Worm (Caenorhabditis elegans) whole organism, L2 larva: ENCODE results near the gene ceh-10.

Experiments
- C34F6.9 ChIP-seq: fragments of 150-350 bp; optimal IDR thresholded peaks from 2 replicates; lab custom pipeline; 2014; ENCODE audit warnings: missing biosample characterization, missing genetic modification characterization
- F13H6.1 ChIP-seq: sonication (generic microtip); optimal IDR thresholded peaks from 2 replicates; lab custom pipeline; 2016; ENCODE audit warnings: missing genetic modification characterization, missing compliant biosample characterization
- alr-1 ChIP-seq: fragments of 150-350 bp; optimal IDR thresholded peaks from 2 replicates; lab custom pipeline; 2014; ENCODE audit warnings: missing biosample characterization, missing genetic modification characterization
- blmp-1 ChIP-seq: sonication (generic microtip); optimal IDR thresholded peaks from 2 replicates; lab custom pipeline; 2017; ENCODE audit warnings: missing genetic modification characterization, mild to moderate bottlenecking, missing compliant biosample characterization, antibody characterized with exemption, moderate library complexity; ENCODE audit not compliant: insufficient read depth
- ceh-16 ChIP-seq: fragments of 150-350 bp; optimal IDR thresholded peaks from 2 replicates; lab custom pipeline; 2014; ENCODE audit warnings: missing biosample characterization, missing genetic modification characterization
- egl-27 ChIP-seq: sonication (generic microtip); optimal IDR thresholded peaks from 3 replicates; lab custom pipeline; 2017; ENCODE audit warnings: missing biosample characterization, missing genetic modification reagents, missing genetic modification characterization
- elt-3 ChIP-seq: sonication (generic microtip); optimal IDR thresholded peaks from 2 replicates; lab custom pipeline; 2017; ENCODE audit warnings: missing biosample characterization, missing genetic modification characterization
- gmeb-1 ChIP-seq: fragments of 150-350 bp; optimal IDR thresholded peaks from 2 replicates; lab custom pipeline; 2014; ENCODE audit warnings: missing biosample characterization, missing genetic modification characterization
- lin-11 ChIP-seq: fragments of 150-350 bp; sonication (generic microtip); optimal IDR thresholded peaks from 2 replicates; lab custom pipeline; 2014; ENCODE audit warnings: missing biosample characterization, missing genetic modification characterization, inconsistent platforms, mixed read lengths
- lin-13 ChIP-seq: fragments of 150-350 bp; optimal IDR thresholded peaks from 2 replicates; lab custom pipeline; 2014; ENCODE audit warnings: missing biosample characterization, missing genetic modification reagents, missing genetic modification characterization
- lin-39 ChIP-seq: fragments of 150-350 bp; optimal IDR thresholded peaks from 2 replicates; lab custom pipeline; 2014; ENCODE audit warnings: missing biosample characterization, missing genetic modification reagents, missing genetic modification characterization
- lsy-2 ChIP-seq, 2 experiments: fragments of 150-350 bp in 1 of 2; sonication (generic microtip) in 1 of 2; optimal IDR thresholded peaks; 2 replicates each; lab custom pipeline; 2014 to 2017; ENCODE audit warnings: missing biosample characterization in 2 of 2, missing genetic modification characterization in 2 of 2
- mab-5 ChIP-seq: fragments of 150-350 bp; optimal IDR thresholded peaks from 2 replicates; lab custom pipeline; 2014; ENCODE audit warnings: missing biosample characterization, missing genetic modification characterization
- mdl-1 ChIP-seq, 2 experiments: fragments of 150-350 bp in 1 of 2; sonication (generic microtip) in 1 of 2; optimal IDR thresholded peaks; 2 replicates each; lab custom pipeline; 2017; ENCODE audit warnings: missing biosample characterization in 2 of 2, missing genetic modification characterization in 2 of 2
- nhr-11 ChIP-seq: fragments of 150-350 bp; optimal IDR thresholded peaks from 2 replicates; lab custom pipeline; 2014; ENCODE audit warnings: missing biosample characterization, missing genetic modification characterization
- nhr-129 ChIP-seq: fragments of 150-350 bp; optimal IDR thresholded peaks from 2 replicates; lab custom pipeline; 2014; ENCODE audit warnings: missing biosample characterization, missing genetic modification characterization
- nhr-21 ChIP-seq: fragments of 150-350 bp; optimal IDR thresholded peaks from 2 replicates; lab custom pipeline; 2014; ENCODE audit warnings: missing biosample characterization, missing genetic modification characterization
- nhr-23 ChIP-seq: fragments of 150-350 bp; optimal IDR thresholded peaks from 2 replicates; lab custom pipeline; 2014; ENCODE audit warnings: missing biosample characterization, missing genetic modification reagents, missing genetic modification characterization
- nhr-6 ChIP-seq: fragments of 150-350 bp; optimal IDR thresholded peaks from 2 replicates; lab custom pipeline; 2014; ENCODE audit warnings: missing biosample characterization, missing genetic modification characterization
- peb-1 ChIP-seq: fragments of 150-350 bp; optimal IDR thresholded peaks from 2 replicates; lab custom pipeline; 2014; ENCODE audit warnings: missing biosample characterization, missing genetic modification characterization
- sem-4 ChIP-seq: fragments of 150-350 bp; optimal IDR thresholded peaks from 2 replicates; lab custom pipeline; 2014; ENCODE audit warnings: missing biosample characterization, missing genetic modification reagents, missing genetic modification characterization
- skn-1 ChIP-seq: sonication (generic microtip); optimal IDR thresholded peaks from 2 replicates; lab custom pipeline; 2017; ENCODE audit warnings: missing biosample characterization, missing genetic modification characterization
- sma-3 ChIP-seq: sonication (generic microtip); optimal IDR thresholded peaks from 2 replicates; lab custom pipeline; 2016; ENCODE audit warnings: missing genetic modification reagents, missing genetic modification characterization, missing compliant biosample characterization
- sma-9 ChIP-seq, 2 experiments: fragments of 150-350 bp in 1 of 2; sonication (generic microtip) in 1 of 2; optimal IDR thresholded peaks; 2 replicates each; lab custom pipeline; 2014 to 2016; ENCODE audit warnings: missing genetic modification characterization in 2 of 2, mild to moderate bottlenecking in 1 of 2, missing biosample characterization in 1 of 2, missing compliant biosample characterization in 1 of 2, missing genetic modification reagents in 1 of 2, moderate library complexity in 1 of 2
- snpc-4 ChIP-seq: fragments of 150-350 bp; optimal IDR thresholded peaks from 2 replicates; lab custom pipeline; 2014; ENCODE audit warnings: missing biosample characterization, missing genetic modification characterization
- unc-39 ChIP-seq: fragments of 150-350 bp; optimal IDR thresholded peaks from 2 replicates; lab custom pipeline; 2014; ENCODE audit warnings: missing biosample characterization, missing genetic modification characterization
- unc-55 ChIP-seq: fragments of 150-350 bp; sonication (generic microtip); optimal IDR thresholded peaks from 3 replicates; lab custom pipeline; 2014; ENCODE audit warnings: missing biosample characterization, missing genetic modification reagents, missing genetic modification characterization
- zag-1 ChIP-seq: fragments of 150-350 bp; optimal IDR thresholded peaks from 2 replicates; lab custom pipeline; 2014; ENCODE audit warnings: missing biosample characterization, missing genetic modification characterization
- ztf-1 ChIP-seq: fragments of 200-800 bp; sonication (Bioruptor generic); conservative IDR thresholded peaks from 2 replicates; pipeline ENCODE4 v1.3.6; 2022; ENCODE audit warnings: missing genetic modification characterization, missing compliant biosample characterization

ceh-10 gene

ce11 chrIII:5760721-5761120 is 38.1 kb upstream of the ceh-10 start:
- TF ChIP-seq sem-4 (tag; lab: Kevin White, UChicago) (peak; percentile 36), unc-55 (GFP tag; lab: Kevin White, UChicago) (peak; percentile 32), sma-9 (GFP tag; optimal IDR thresholded peaks at IDR 0.05; lab: Kevin White, UChicago) (no peak), sma-9 (tag; optimal IDR thresholded peaks at IDR 0.05; lab: Kevin White, UChicago) (no peak), nhr-6 (tag; lab: Kevin White, UChicago) (no peak), C34F6.9 (tag; lab: Kevin White, UChicago) (peak; percentile 2)

ce11 chrIII:5761886-5762285 is 37.0 kb upstream of the ceh-10 start:
- no peak for TF ChIP-seq nhr-129
- peak; percentile 2 for TF ChIP-seq sma-3 (GFP tag; lab: Kevin White, UChicago)
- TF ChIP-seq, all 48 proteins: peak for 1

- peak; percentile 22 for TF ChIP-seq nhr-21 (tag; lab: Kevin White, UChicago)
- no peak for TF ChIP-seq mdl-1 (tag; optimal IDR thresholded peaks at IDR 0.05; lab: Kevin White, UChicago)
- TF ChIP-seq zag-1 = no peak
- peak; percentile 49 for TF ChIP-seq unc-55 (GFP tag; lab: Kevin White, UChicago)
- TF ChIP-seq sma-9 (GFP tag; optimal IDR thresholded peaks at IDR 0.05; lab: Kevin White, UChicago) = peak; percentile 14
- no peak for TF ChIP-seq sma-9 (tag; optimal IDR thresholded peaks at IDR 0.05; lab: Kevin White, UChicago)
- no peak for TF ChIP-seq peb-1 (tag; lab: Kevin White, UChicago)
- peak; percentile 1 for TF ChIP-seq C34F6.9 (tag; lab: Kevin White, UChicago)
- no peak for TF ChIP-seq ceh-16 (tag; lab: Kevin White, UChicago)
- TF ChIP-seq snpc-4 (tag; lab: Kevin White, UChicago) = no peak
- TF ChIP-seq egl-27 (tag; lab: Kevin White, UChicago) = no peak
- peak in 1 of 2 experiments; percentile 32 for TF ChIP-seq lsy-2 (tag; optimal IDR thresholded peaks at IDR 0.05; lab: Kevin White, UChicago)
- TF ChIP-seq lin-13 (GFP tag; lab: Kevin White, UChicago) = no peak
Observed at ce11 chrIII:5763988-5764387, 34.9 kb upstream of the ceh-10 start.

ce11 chrIII:5769726-5770235 is 29.1 kb upstream of the ceh-10 start, which contains the start of gene cutl-23:
TSS of gene cutl-23 (plus strand) at chrIII:5770185.
- TF ChIP-seq gmeb-1 (tag; lab: Kevin White, UChicago) (no peak), skn-1 (tag; lab: Kevin White, UChicago) (no peak), F13H6.1 (tag; lab: Kevin White, UChicago) (peak; percentile 21), elt-3 (tag; lab: Kevin White, UChicago) (no peak), sma-3 (GFP tag; lab: Kevin White, UChicago) (peak; percentile 12), sma-9 (GFP tag; optimal IDR thresholded peaks at IDR 0.05; lab: Kevin White, UChicago) (peak; percentile 25), sma-9 (tag; optimal IDR thresholded peaks at IDR 0.05; lab: Kevin White, UChicago) (no peak), unc-39 (tag; lab: Kevin White, UChicago) (no peak), blmp-1 (tag; lab: Kevin White, UChicago) (no peak), lin-39 (tag; lab: Kevin White, UChicago) (no peak), snpc-4 (tag; lab: Kevin White, UChicago) (no peak), peb-1 (tag; lab: Kevin White, UChicago) (no peak)

ce11 chrIII:5782080-5782479 is 16.8 kb upstream of the ceh-10 start:
- TF ChIP-seq zag-1 = no peak
- no peak for TF ChIP-seq sma-9 (GFP tag; optimal IDR thresholded peaks at IDR 0.05; lab: Kevin White, UChicago)
- no peak for TF ChIP-seq sma-9 (tag; optimal IDR thresholded peaks at IDR 0.05; lab: Kevin White, UChicago)
- no peak for TF ChIP-seq egl-27 (tag; lab: Kevin White, UChicago)
- no peak for TF ChIP-seq mab-5
- TF ChIP-seq lsy-2 (tag; optimal IDR thresholded peaks at IDR 0.05; lab: Kevin White, UChicago) = no peak
- no peak for TF ChIP-seq lin-11 (tag; lab: Kevin White, UChicago)
- no peak for TF ChIP-seq nhr-11
- no peak for TF ChIP-seq alr-1
- no peak for TF ChIP-seq lin-39 (tag; lab: Kevin White, UChicago)
- no peak for TF ChIP-seq mdl-1 (tag; optimal IDR thresholded peaks at IDR 0.05; lab: Kevin White, UChicago)
- TF ChIP-seq sma-3 (GFP tag; lab: Kevin White, UChicago) = no peak
- TF ChIP-seq skn-1 (tag; lab: Kevin White, UChicago) = no peak
- no peak for TF ChIP-seq nhr-6 (tag; lab: Kevin White, UChicago)
- no peak for TF ChIP-seq ztf-1 (GFP tag; lab: Robert Waterston, UW)
- TF ChIP-seq gmeb-1 (tag; lab: Kevin White, UChicago) = no peak
- TF ChIP-seq nhr-23 (tag; lab: Kevin White, UChicago) = no peak
